Worm (Caenorhabditis elegans) whole organism, young adult: Measurements from ENCODE around the gene nhr-192.

Experiments used
- B0019.2 ChIP-seq: fragments of 200-800 bp; sonication (Bioruptor generic); conservative IDR thresholded peaks from 2 replicates; pipeline ENCODE4 v1.3.6; 2022; ENCODE audit warnings: missing genetic modification reagents, missing genetic modification characterization, missing compliant biosample characterization
- C17E4.6 ChIP-seq: fragments of 200-800 bp; sonication (Bioruptor generic); IDR thresholded peaks from 2 replicates; pipeline ENCODE4 v1.3.6; 2022; ENCODE audit warnings: missing genetic modification reagents, missing genetic modification characterization, missing compliant biosample characterization
- F22D6.2 ChIP-seq: sonication (generic microtip); optimal IDR thresholded peaks from 2 replicates; lab custom pipeline; 2016; ENCODE audit warnings: mild to moderate bottlenecking, missing genetic modification characterization, missing compliant biosample characterization
- F52B5.7 ChIP-seq: sonication (generic microtip); optimal IDR thresholded peaks from 2 replicates; lab custom pipeline; 2016; ENCODE audit warnings: mild to moderate bottlenecking, missing genetic modification characterization, missing compliant biosample characterization
- F55B11.4 ChIP-seq: sonication (generic microtip); optimal IDR thresholded peaks from 2 replicates; lab custom pipeline; 2016; ENCODE audit warnings: missing compliant biosample characterization, missing genetic modification characterization, borderline replicate concordance; ENCODE audit not compliant: insufficient read depth
- F57C9.4 ChIP-seq: sonication (generic microtip); optimal IDR thresholded peaks from 2 replicates; lab custom pipeline; 2017; ENCODE audit warnings: mild to moderate bottlenecking, missing genetic modification characterization, missing compliant biosample characterization
- T07F8.4 ChIP-seq: sonication (generic microtip); optimal IDR thresholded peaks from 2 replicates; lab custom pipeline; 2016; ENCODE audit warnings: mild to moderate bottlenecking, missing genetic modification characterization, moderate library complexity, missing compliant biosample characterization
- Y53G8AR.9 ChIP-seq: fragments of 200-800 bp; sonication (Bioruptor generic); conservative IDR thresholded peaks from 2 replicates; pipeline ENCODE4 v1.3.6; 2022; ENCODE audit warnings: missing genetic modification reagents, missing genetic modification characterization, missing compliant biosample characterization
- Y56A3A.18 ChIP-seq: fragments of 200-800 bp; sonication (Bioruptor generic); IDR thresholded peaks from 2 replicates; pipeline ENCODE4 v1.3.6; 2022; ENCODE audit warnings: missing genetic modification reagents, missing genetic modification characterization, missing compliant biosample characterization
- Y67H2A.10 ChIP-seq: fragments of 200-800 bp; sonication (Bioruptor generic); conservative IDR thresholded peaks from 2 replicates; pipeline ENCODE4 v1.3.6; 2022; ENCODE audit warnings: missing genetic modification reagents, missing genetic modification characterization, missing compliant biosample characterization
- Y95B8A.8 ChIP-seq: fragments of 200-800 bp; sonication (Bioruptor generic); IDR thresholded peaks from 2 replicates; pipeline ENCODE4 v1.3.6; 2022; ENCODE audit warnings: missing genetic modification reagents, missing genetic modification characterization, missing compliant biosample characterization
- aptf-2 ChIP-seq: fragments of 200-800 bp; sonication (Bioruptor generic); conservative IDR thresholded peaks from 2 replicates; pipeline ENCODE4 v1.3.6; 2022; ENCODE audit warnings: missing genetic modification reagents, missing genetic modification characterization, missing compliant biosample characterization
- atf-7 ChIP-seq: sonication (generic microtip); optimal IDR thresholded peaks from 2 replicates; lab custom pipeline; 2017; ENCODE audit warnings: mild to moderate bottlenecking, missing genetic modification characterization, missing compliant biosample characterization
- attf-3 ChIP-seq: fragments of 200-800 bp; sonication (Bioruptor generic); conservative IDR thresholded peaks from 2 replicates; pipeline ENCODE4 v1.3.6; 2022; ENCODE audit warnings: missing genetic modification reagents, missing genetic modification characterization, missing compliant biosample characterization
- bed-2 ChIP-seq: fragments of 200-800 bp; sonication (Bioruptor generic); IDR thresholded peaks from 2 replicates; pipeline ENCODE4 v1.3.6; 2022; ENCODE audit warnings: missing genetic modification reagents, missing genetic modification characterization, missing compliant biosample characterization
- cebp-2 ChIP-seq: fragments of 200-800 bp; sonication (Bioruptor generic); IDR thresholded peaks from 2 replicates; pipeline ENCODE4 v1.3.6; 2022; ENCODE audit warnings: missing genetic modification characterization, missing compliant biosample characterization
- ceh-58 ChIP-seq: fragments of 200-800 bp; sonication (Bioruptor generic); IDR thresholded peaks from 2 replicates; pipeline ENCODE4 v1.3.6; 2022; ENCODE audit warnings: missing genetic modification characterization, missing compliant biosample characterization
- ceh-79 ChIP-seq: sonication (generic microtip); optimal IDR thresholded peaks from 2 replicates; lab custom pipeline; 2017; ENCODE audit warnings: mild to moderate bottlenecking, missing genetic modification characterization, missing compliant biosample characterization
- die-1 ChIP-seq: sonication (generic microtip); optimal IDR thresholded peaks from 2 replicates; lab custom pipeline; 2016; ENCODE audit warnings: missing genotype, mild to moderate bottlenecking, missing genetic modification characterization, missing compliant biosample characterization
- dox-1 ChIP-seq: fragments of 200-800 bp; sonication (Bioruptor generic); IDR thresholded peaks from 2 replicates; pipeline ENCODE4 v1.3.6; 2022; ENCODE audit warnings: missing genetic modification reagents, missing genetic modification characterization, missing compliant biosample characterization
- egl-18 ChIP-seq: fragments of 200-800 bp; sonication (Bioruptor generic); IDR thresholded peaks from 2 replicates; pipeline ENCODE4 v1.3.6; 2022; ENCODE audit warnings: missing genetic modification reagents, missing genetic modification characterization, missing compliant biosample characterization
- ekl-4 ChIP-seq: fragments of 200-800 bp; sonication (Bioruptor generic); IDR thresholded peaks from 2 replicates; pipeline ENCODE4 v1.3.6; 2022; ENCODE audit warnings: missing genetic modification reagents, missing genetic modification characterization, missing compliant biosample characterization
- ets-4 ChIP-seq: fragments of 200-800 bp; sonication (Bioruptor generic); optimal IDR thresholded peaks from 2 replicates; lab custom pipeline; 2018; ENCODE audit warnings: mild to moderate bottlenecking, missing genetic modification characterization, missing compliant biosample characterization
- fkh-3 ChIP-seq: sonication (generic microtip); optimal IDR thresholded peaks from 2 replicates; lab custom pipeline; 2016; ENCODE audit warnings: mild to moderate bottlenecking, missing genetic modification characterization, missing compliant biosample characterization
- him-1 ChIP-seq: sonication (generic microtip); optimal IDR thresholded peaks from 2 replicates; lab custom pipeline; 2016; ENCODE audit warnings: missing genotype, missing genetic modification reagents, missing genetic modification characterization, missing compliant biosample characterization
- hmg-1.2 ChIP-seq: fragments of 200-800 bp; sonication (Bioruptor generic); IDR thresholded peaks from 2 replicates; pipeline ENCODE4 v1.3.6; 2022; ENCODE audit warnings: missing genetic modification reagents, missing genetic modification characterization, missing compliant biosample characterization
- let-526 ChIP-seq: fragments of 200-800 bp; sonication (Bioruptor generic); IDR thresholded peaks from 2 replicates; pipeline ENCODE4 v1.3.6; 2022; ENCODE audit warnings: missing genetic modification reagents, missing genetic modification characterization, missing compliant biosample characterization
- let-607 ChIP-seq, 2 experiments: fragments of 200-800 bp in 1 of 2; sonication (Bioruptor generic) in 1 of 2; sonication (generic microtip) in 1 of 2; optimal IDR thresholded peaks; 2 replicates each; lab custom pipeline; 2016 to 2018; ENCODE audit warnings: mild to moderate bottlenecking in 2 of 2, missing compliant biosample characterization in 2 of 2, missing genetic modification characterization in 2 of 2, moderate library complexity in 2 of 2, missing genotype in 1 of 2
- lin-54 ChIP-seq: fragments of 200-800 bp; sonication (Bioruptor generic); optimal IDR thresholded peaks from 2 replicates; lab custom pipeline; 2018; ENCODE audit warnings: mild to moderate bottlenecking, missing genetic modification characterization, missing compliant biosample characterization
- lir-1 ChIP-seq: fragments of 200-800 bp; sonication (Bioruptor generic); conservative IDR thresholded peaks from 2 replicates; pipeline ENCODE4 v1.3.6; 2022; ENCODE audit warnings: missing genetic modification reagents, missing genetic modification characterization, missing compliant biosample characterization
- madf-10 ChIP-seq: sonication (generic microtip); optimal IDR thresholded peaks from 2 replicates; lab custom pipeline; 2016; ENCODE audit warnings: mild to moderate bottlenecking, missing genetic modification characterization, missing compliant biosample characterization
- madf-3 ChIP-seq: fragments of 200-800 bp; sonication (Bioruptor generic); IDR thresholded peaks from 2 replicates; pipeline ENCODE4 v1.3.6; 2022; ENCODE audit warnings: missing genetic modification reagents, missing genetic modification characterization, missing compliant biosample characterization
- mcd-1 ChIP-seq: fragments of 200-800 bp; sonication (Bioruptor generic); IDR thresholded peaks from 2 replicates; pipeline ENCODE4 v1.3.6; 2022; ENCODE audit warnings: missing genetic modification reagents, missing genetic modification characterization, missing compliant biosample characterization
- nfya-1 ChIP-seq: sonication (generic microtip); optimal IDR thresholded peaks from 2 replicates; lab custom pipeline; 2017; ENCODE audit warnings: antibody characterized with exemption, missing compliant biosample characterization, missing genetic modification characterization, borderline replicate concordance; ENCODE audit not compliant: insufficient read depth
- nfyb-1 ChIP-seq: fragments of 200-800 bp; sonication (Bioruptor generic); IDR thresholded peaks from 2 replicates; pipeline ENCODE4 v1.3.6; 2022; ENCODE audit warnings: missing genetic modification reagents, missing genetic modification characterization, missing compliant biosample characterization
- nhr-120 ChIP-seq: fragments of 200-800 bp; sonication (Bioruptor generic); IDR thresholded peaks from 2 replicates; pipeline ENCODE4 v1.3.6; 2022; ENCODE audit warnings: missing genetic modification characterization, missing compliant biosample characterization
- nhr-27 ChIP-seq: fragments of 200-800 bp; sonication (Bioruptor generic); optimal IDR thresholded peaks from 2 replicates; lab custom pipeline; 2018; ENCODE audit warnings: mild to moderate bottlenecking, missing genetic modification characterization, moderate library complexity, missing compliant biosample characterization
- nhr-80 ChIP-seq: sonication (generic microtip); optimal IDR thresholded peaks from 2 replicates; lab custom pipeline; 2016; ENCODE audit warnings: missing genetic modification characterization, missing compliant biosample characterization
- rcor-1 ChIP-seq: fragments of 200-800 bp; sonication (Bioruptor generic); IDR thresholded peaks from 2 replicates; pipeline ENCODE4 v1.3.6; 2022; ENCODE audit warnings: missing genetic modification reagents, missing genetic modification characterization, missing compliant biosample characterization
- rec-8 ChIP-seq, 2 experiments: sonication (generic microtip); optimal IDR thresholded peaks; 2 replicates each; lab custom pipeline; 2016; ENCODE audit warnings: mild to moderate bottlenecking in 2 of 2, missing genetic modification characterization in 2 of 2, missing genetic modification reagents in 2 of 2, missing genotype in 2 of 2, missing biosample characterization in 1 of 2, missing compliant biosample characterization in 1 of 2, moderate library complexity in 1 of 2
- repo-1 ChIP-seq: sonication (generic microtip); optimal IDR thresholded peaks from 2 replicates; lab custom pipeline; 2017; ENCODE audit warnings: mild to moderate bottlenecking, missing genetic modification characterization, missing compliant biosample characterization
- rpc-1 ChIP-seq, 2 experiments: fragments of 150-350 bp in 1 of 2; sonication (generic microtip) in 1 of 2; optimal IDR thresholded peaks; 2 replicates each; lab custom pipeline; 2014 to 2018; ENCODE audit warnings: missing biosample characterization in 1 of 2, missing genetic modification characterization in 1 of 2, missing genetic modification reagents in 1 of 2, missing genotype in 1 of 2
- snpc-1.1 ChIP-seq: sonication (generic microtip); optimal IDR thresholded peaks from 2 replicates; lab custom pipeline; 2017; ENCODE audit warnings: missing genetic modification characterization, mild to moderate bottlenecking, missing compliant biosample characterization, antibody characterized with exemption, moderate library complexity, missing genotype, missing genetic modification reagents; ENCODE audit not compliant: insufficient read depth
- snpc-1.3 ChIP-seq: sonication (generic microtip); optimal IDR thresholded peaks from 2 replicates; lab custom pipeline; 2017; ENCODE audit warnings: missing genetic modification characterization, mild to moderate bottlenecking, missing compliant biosample characterization, antibody characterized with exemption, moderate library complexity, missing genotype, missing genetic modification reagents; ENCODE audit not compliant: insufficient read depth
- snpc-3.4 ChIP-seq: sonication (generic microtip); optimal IDR thresholded peaks from 2 replicates; lab custom pipeline; 2017; ENCODE audit warnings: missing genetic modification characterization, mild to moderate bottlenecking, missing compliant biosample characterization, antibody characterized with exemption, moderate library complexity, missing genotype, missing genetic modification reagents
- unc-62 ChIP-seq: fragments of 150-350 bp; optimal IDR thresholded peaks from 2 replicates; lab custom pipeline; 2014; ENCODE audit warnings: missing biosample characterization, missing genetic modification reagents, missing genetic modification characterization
- ztf-22 ChIP-seq: fragments of 200-800 bp; sonication (Bioruptor generic); optimal IDR thresholded peaks from 2 replicates; lab custom pipeline; 2018; ENCODE audit warnings: mild to moderate bottlenecking, missing genetic modification characterization, moderate library complexity, missing compliant biosample characterization
- ztf-25 ChIP-seq: fragments of 200-800 bp; sonication (Bioruptor generic); IDR thresholded peaks from 2 replicates; pipeline ENCODE4 v1.3.6; 2022; ENCODE audit warnings: missing genetic modification reagents, missing genetic modification characterization, missing compliant biosample characterization

The nhr-192 gene

DNA sequence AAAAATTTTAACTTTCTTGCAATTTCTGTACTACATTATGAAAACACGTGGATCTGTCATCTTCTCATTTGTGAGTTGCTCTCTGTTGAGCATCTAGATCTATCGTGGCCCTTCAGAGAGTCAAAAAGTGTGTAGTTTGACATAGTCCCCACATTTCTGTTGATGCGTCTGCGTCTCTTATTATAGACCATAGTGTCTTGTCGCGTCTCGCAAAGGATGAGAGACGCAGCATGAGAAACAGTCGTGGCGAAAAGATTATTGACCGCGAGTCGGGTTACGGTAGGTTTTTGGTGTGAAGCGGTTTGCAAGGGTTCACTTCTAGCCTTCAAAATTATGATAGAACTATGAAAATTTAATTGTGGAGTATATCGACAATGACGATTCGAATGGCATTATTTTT, 28.2 kb downstream of the nhr-192 start:
- TF ChIP-seq aptf-2 (no peak), ets-4 (GFP tag; lab: Kevin White, UChicago) (no peak), dox-1 (GFP tag; lab: Robert Waterston, UW) (peak; percentile 36; the same call in 1 of the 2 replicates), snpc-1.1 (tag; lab: Kevin White, UChicago) (no peak), ztf-22 (GFP tag; lab: Kevin White, UChicago) (no peak), B0019.2 (no peak), F55B11.4 (no peak), rec-8 (tag; optimal IDR thresholded peaks at IDR 0.05; lab: Kevin White, UChicago) (no peak), attf-3 (GFP tag; lab: Robert Waterston, UW) (no peak), unc-62 (GFP tag; lab: Kevin White, UChicago) (peak; percentile 6), let-526 (GFP tag; lab: Robert Waterston, UW) (no peak), ceh-79 (tag; lab: Kevin White, UChicago) (no peak), ceh-58 (GFP tag; lab: Robert Waterston, UW) (no peak), him-1 (no peak), let-607 (tag; optimal IDR thresholded peaks at IDR 0.05; lab: Kevin White, UChicago) (no peak), hmg-1.2 (GFP tag; lab: Robert Waterston, UW) (peak; percentile 94), snpc-1.3 (tag; lab: Kevin White, UChicago) (no peak), lin-54 (GFP tag; lab: Kevin White, UChicago) (peak; percentile 5), nfyb-1 (GFP tag; lab: Robert Waterston, UW) (no peak), cebp-2 (GFP tag; lab: Robert Waterston, UW) (no peak), ztf-25 (GFP tag; lab: Robert Waterston, UW) (no peak), die-1 (tag; lab: Kevin White, UChicago) (no peak), egl-18 (GFP tag; lab: Robert Waterston, UW) (no peak), madf-10 (tag; lab: Kevin White, UChicago) (no peak), nhr-80 (tag; lab: Kevin White, UChicago) (no peak), bed-2 (GFP tag; lab: Robert Waterston, UW) (no peak), F22D6.2 (tag; lab: Kevin White, UChicago) (no peak), rcor-1 (GFP tag; lab: Robert Waterston, UW) (no peak), Y56A3A.18 (GFP tag; lab: Robert Waterston, UW) (no peak), ekl-4 (GFP tag; lab: Robert Waterston, UW) (no peak), Y95B8A.8 (GFP tag; lab: Robert Waterston, UW) (no peak), C17E4.6 (no peak), snpc-3.4 (tag; lab: Kevin White, UChicago) (no peak), rpc-1 (optimal IDR thresholded peaks at IDR 0.05; lab: Kevin White, UChicago) (no peak), rpc-1 (tag; optimal IDR thresholded peaks at IDR 0.05; lab: Kevin White, UChicago) (no peak), Y53G8AR.9 (GFP tag; lab: Robert Waterston, UW) (no peak), lir-1 (GFP tag; lab: Robert Waterston, UW) (no peak), Y67H2A.10 (GFP tag; lab: Robert Waterston, UW) (no peak), fkh-3 (tag; lab: Kevin White, UChicago) (no peak), nhr-120 (no peak), nfya-1 (tag; lab: Kevin White, UChicago) (no peak), T07F8.4 (tag; lab: Kevin White, UChicago) (no peak), repo-1 (tag; lab: Kevin White, UChicago) (no peak), mcd-1 (GFP tag; lab: Robert Waterston, UW) (peak; percentile 35; the same call in 1 of the 2 replicates), atf-7 (tag; lab: Kevin White, UChicago) (no peak), F57C9.4 (tag; lab: Kevin White, UChicago) (no peak), madf-3 (GFP tag; lab: Robert Waterston, UW) (no peak), nhr-27 (tag; lab: Kevin White, UChicago) (no peak), F52B5.7 (tag; lab: Kevin White, UChicago) (no peak)
